Worm (Caenorhabditis elegans) whole organism, L4 larva: ENCODE measurements around the gene rip-1.
A peak's percentile ranks its signal among the peaks of the same experiment; 100 is the strongest.

Source experiments
- D1046.2 ChIP-seq: fragments of 200-800 bp; sonication (Bioruptor generic); IDR thresholded peaks from 2 replicates; pipeline ENCODE4 v1.3.6; 2022; ENCODE audit warnings: missing genetic modification characterization, missing compliant biosample characterization
- F10B5.3 ChIP-seq: sonication (generic microtip); optimal IDR thresholded peaks from 2 replicates; lab custom pipeline; 2016; ENCODE audit warnings: mild to moderate bottlenecking, missing genetic modification characterization, missing compliant biosample characterization
- F37D6.2 ChIP-seq: sonication (generic microtip); optimal IDR thresholded peaks from 2 replicates; lab custom pipeline; 2016; ENCODE audit warnings: mild to moderate bottlenecking, missing genetic modification characterization, missing compliant biosample characterization
- F49E8.2 ChIP-seq: sonication (generic microtip); optimal IDR thresholded peaks from 2 replicates; lab custom pipeline; 2016; ENCODE audit warnings: missing compliant biosample characterization, mild to moderate bottlenecking, missing genetic modification characterization, borderline replicate concordance
- T20F7.1 ChIP-seq: fragments of 200-800 bp; sonication (Bioruptor generic); optimal IDR thresholded peaks from 2 replicates; lab custom pipeline; 2018; ENCODE audit warnings: mild to moderate bottlenecking, missing genetic modification characterization, missing compliant biosample characterization
- T26A8.4 ChIP-seq: fragments of 200-800 bp; sonication (Bioruptor generic); IDR thresholded peaks from 2 replicates; pipeline ENCODE4 v1.3.6; 2022; ENCODE audit warnings: missing genetic modification characterization, missing compliant biosample characterization
- Y48G9A.11 ChIP-seq: fragments of 200-800 bp; sonication (Bioruptor generic); IDR thresholded peaks from 2 replicates; pipeline ENCODE4 v1.3.6; 2022; ENCODE audit warnings: missing genetic modification reagents, missing genetic modification characterization, missing compliant biosample characterization
- Y5F2A.4 ChIP-seq: fragments of 200-800 bp; sonication (Bioruptor generic); optimal IDR thresholded peaks from 2 replicates; lab custom pipeline; 2018; ENCODE audit warnings: mild to moderate bottlenecking, missing genetic modification characterization, missing compliant biosample characterization
- ZK337.2 ChIP-seq: fragments of 200-800 bp; sonication (Bioruptor generic); IDR thresholded peaks from 2 replicates; pipeline ENCODE4 v1.3.6; 2022; ENCODE audit warnings: missing genetic modification reagents, missing genetic modification characterization, missing compliant biosample characterization
- ama-1 ChIP-seq: fragments of 150-350 bp; optimal IDR thresholded peaks from 2 replicates; lab custom pipeline; 2014; ENCODE audit warnings: inconsistent platforms, mixed read lengths
- arid-1 ChIP-seq: fragments of 200-800 bp; sonication (Bioruptor generic); conservative IDR thresholded peaks from 2 replicates; pipeline ENCODE4 v1.3.6; 2022; ENCODE audit warnings: missing genetic modification reagents, missing genetic modification characterization, missing compliant biosample characterization
- attf-4 ChIP-seq: sonication (generic microtip); optimal IDR thresholded peaks from 3 replicates; lab custom pipeline; 2017; ENCODE audit warnings: missing biosample characterization, missing genetic modification characterization
- ceh-28 ChIP-seq: fragments of 150-350 bp; optimal IDR thresholded peaks from 2 replicates; lab custom pipeline; 2014; ENCODE audit warnings: missing biosample characterization, missing genetic modification reagents, missing genetic modification characterization
- ceh-82 ChIP-seq: sonication (generic microtip); optimal IDR thresholded peaks from 2 replicates; lab custom pipeline; 2017; ENCODE audit warnings: missing biosample characterization, missing genetic modification characterization
- ces-1 ChIP-seq: fragments of 150-350 bp; sonication (generic microtip); optimal IDR thresholded peaks from 4 replicates; lab custom pipeline; 2014; ENCODE audit warnings: missing biosample characterization, missing genetic modification reagents, missing genetic modification characterization
- ctbp-1 ChIP-seq: fragments of 200-800 bp; sonication (Bioruptor generic); IDR thresholded peaks from 2 replicates; pipeline ENCODE4 v1.3.6; 2022; ENCODE audit warnings: missing genetic modification reagents, missing genetic modification characterization, missing compliant biosample characterization
- daf-12 ChIP-seq: fragments of 150-350 bp; optimal IDR thresholded peaks from 2 replicates; lab custom pipeline; 2014; ENCODE audit warnings: missing biosample characterization, missing genetic modification reagents, missing genetic modification characterization
- dmd-6 ChIP-seq: fragments of 200-800 bp; sonication (Bioruptor generic); IDR thresholded peaks from 2 replicates; pipeline ENCODE4 v1.3.6; 2022; ENCODE audit warnings: missing genetic modification reagents, missing genetic modification characterization, missing compliant biosample characterization
- dpl-1 ChIP-seq: fragments of 150-350 bp; optimal IDR thresholded peaks from 2 replicates; lab custom pipeline; 2014; ENCODE audit warnings: missing biosample characterization, missing genetic modification reagents, missing genetic modification characterization
- duxl-1 ChIP-seq: sonication (generic microtip); optimal IDR thresholded peaks from 2 replicates; lab custom pipeline; 2016; ENCODE audit warnings: mild to moderate bottlenecking, missing genetic modification characterization, moderate library complexity, missing compliant biosample characterization; ENCODE audit not compliant: poor library complexity
- dve-1 ChIP-seq: sonication (generic microtip); optimal IDR thresholded peaks from 2 replicates; lab custom pipeline; 2017; ENCODE audit warnings: antibody characterized with exemption, mild to moderate bottlenecking, missing genetic modification characterization, missing compliant biosample characterization; ENCODE audit not compliant: insufficient read depth
- egl-43 ChIP-seq: fragments of 200-800 bp; sonication (Bioruptor generic); IDR thresholded peaks from 2 replicates; pipeline ENCODE4 v1.3.6; 2022; ENCODE audit warnings: missing genetic modification reagents, missing genetic modification characterization, missing compliant biosample characterization
- hif-1 ChIP-seq, 2 experiments: sonication (generic microtip); optimal IDR thresholded peaks; 2 replicates each; lab custom pipeline; 2016 to 2017; ENCODE audit warnings: missing compliant biosample characterization in 2 of 2, missing genetic modification characterization in 2 of 2, missing genetic modification reagents in 2 of 2, missing genotype in 2 of 2, mild to moderate bottlenecking in 1 of 2
- lim-7 ChIP-seq: fragments of 200-800 bp; sonication (Bioruptor generic); IDR thresholded peaks from 2 replicates; pipeline ENCODE4 v1.3.6; 2022; ENCODE audit warnings: missing genetic modification characterization, missing compliant biosample characterization
- lin-13 ChIP-seq: fragments of 150-350 bp; optimal IDR thresholded peaks from 2 replicates; lab custom pipeline; 2014; ENCODE audit warnings: missing biosample characterization, missing genetic modification reagents, missing genetic modification characterization
- lin-39 ChIP-seq: fragments of 150-350 bp; optimal IDR thresholded peaks from 2 replicates; lab custom pipeline; 2014; ENCODE audit warnings: missing biosample characterization, missing genetic modification reagents, missing genetic modification characterization
- lir-3 ChIP-seq: sonication (generic microtip); optimal IDR thresholded peaks from 2 replicates; lab custom pipeline; 2016; ENCODE audit warnings: mild to moderate bottlenecking, missing genetic modification characterization, missing compliant biosample characterization
- madf-9 ChIP-seq: fragments of 200-800 bp; sonication (Bioruptor generic); conservative IDR thresholded peaks from 2 replicates; pipeline ENCODE4 v1.3.6; 2022; ENCODE audit warnings: missing genetic modification reagents, missing genetic modification characterization, missing compliant biosample characterization
- mdl-1 ChIP-seq, 2 experiments: fragments of 150-350 bp in 1 of 2; sonication (generic microtip) in 1 of 2; optimal IDR thresholded peaks; 2 replicates each; lab custom pipeline; 2014 to 2017; ENCODE audit warnings: missing biosample characterization in 2 of 2, missing genetic modification characterization in 2 of 2
- mdt-29 ChIP-seq: fragments of 200-800 bp; sonication (Bioruptor generic); IDR thresholded peaks from 2 replicates; pipeline ENCODE4 v1.3.6; 2022; ENCODE audit warnings: missing genetic modification reagents, missing genetic modification characterization, missing compliant biosample characterization
- mes-2 ChIP-seq: sonication (generic microtip); optimal IDR thresholded peaks from 2 replicates; lab custom pipeline; 2016; ENCODE audit warnings: missing genotype, mild to moderate bottlenecking, missing genetic modification characterization, missing compliant biosample characterization; ENCODE audit not compliant: poor library complexity, severe bottlenecking
- mxl-2 ChIP-seq: fragments of 200-800 bp; sonication (Bioruptor generic); conservative IDR thresholded peaks from 2 replicates; pipeline ENCODE4 v1.3.6; 2022; ENCODE audit warnings: missing genetic modification reagents, missing genetic modification characterization, missing compliant biosample characterization
- nhr-111 ChIP-seq: fragments of 200-800 bp; sonication (Bioruptor generic); optimal IDR thresholded peaks from 2 replicates; lab custom pipeline; 2018; ENCODE audit warnings: mild to moderate bottlenecking, missing genetic modification characterization, missing compliant biosample characterization
- nhr-237 ChIP-seq: sonication (generic microtip); optimal IDR thresholded peaks from 2 replicates; lab custom pipeline; 2017; ENCODE audit warnings: missing biosample characterization, missing genetic modification characterization
- nhr-25 ChIP-seq: sonication (generic microtip); optimal IDR thresholded peaks from 2 replicates; lab custom pipeline; 2017; ENCODE audit warnings: missing genetic modification characterization, mild to moderate bottlenecking, missing compliant biosample characterization, antibody characterized with exemption, moderate library complexity, borderline replicate concordance; ENCODE audit not compliant: insufficient read depth
- nhr-41 ChIP-seq: fragments of 200-800 bp; sonication (Bioruptor generic); IDR thresholded peaks from 2 replicates; pipeline ENCODE4 v1.3.6; 2022; ENCODE audit warnings: missing genetic modification reagents, missing genetic modification characterization, missing compliant biosample characterization
- nhr-42 ChIP-seq: fragments of 200-800 bp; sonication (Bioruptor generic); IDR thresholded peaks from 2 replicates; pipeline ENCODE4 v1.3.6; 2022; ENCODE audit warnings: missing genetic modification characterization, missing compliant biosample characterization
- nhr-6 ChIP-seq: fragments of 150-350 bp; optimal IDR thresholded peaks from 2 replicates; lab custom pipeline; 2014; ENCODE audit warnings: missing biosample characterization, missing genetic modification characterization
- nhr-76 ChIP-seq: fragments of 150-350 bp; optimal IDR thresholded peaks from 2 replicates; lab custom pipeline; 2014; ENCODE audit warnings: missing biosample characterization, missing genetic modification characterization
- saeg-2 ChIP-seq: fragments of 200-800 bp; sonication (Bioruptor generic); IDR thresholded peaks from 2 replicates; pipeline ENCODE4 v1.3.6; 2022; ENCODE audit warnings: missing genetic modification reagents, missing genetic modification characterization, missing compliant biosample characterization
- skn-1 ChIP-seq: fragments of 150-350 bp; optimal IDR thresholded peaks from 2 replicates; lab custom pipeline; 2014; ENCODE audit warnings: missing biosample characterization, missing genetic modification characterization
- snpc-4 ChIP-seq: fragments of 150-350 bp; optimal IDR thresholded peaks from 2 replicates; lab custom pipeline; 2014; ENCODE audit warnings: missing biosample characterization, missing genetic modification characterization
- tag-97 ChIP-seq: fragments of 200-800 bp; sonication (Bioruptor generic); IDR thresholded peaks from 2 replicates; pipeline ENCODE4 v1.3.6; 2022; ENCODE audit warnings: missing genetic modification characterization, missing compliant biosample characterization
- tra-1 ChIP-seq: fragments of 200-800 bp; sonication (Bioruptor generic); IDR thresholded peaks from 2 replicates; pipeline ENCODE4 v1.3.6; 2022; ENCODE audit warnings: missing genetic modification reagents, missing genetic modification characterization, missing compliant biosample characterization
- unc-39 ChIP-seq: sonication (generic microtip); optimal IDR thresholded peaks from 2 replicates; lab custom pipeline; 2017; ENCODE audit warnings: missing biosample characterization, missing genetic modification characterization
- unc-62 ChIP-seq, 3 experiments: fragments of 150-350 bp in 1 of 3; sonication (generic microtip); optimal IDR thresholded peaks in 2 of 3; peaks in 1 of 3; 1 replicate in 1 of 3; 2 replicates in 2 of 3; lab custom pipeline; 2014 to 2017; ENCODE audit warnings: missing biosample characterization in 3 of 3, missing genetic modification characterization in 3 of 3, missing genetic modification reagents in 3 of 3, missing genotype in 1 of 3
- zag-1 ChIP-seq: fragments of 150-350 bp; optimal IDR thresholded peaks from 2 replicates; lab custom pipeline; 2014; ENCODE audit warnings: missing biosample characterization, missing genetic modification characterization
- zip-2 ChIP-seq: fragments of 150-350 bp; optimal IDR thresholded peaks from 2 replicates; lab custom pipeline; 2014; ENCODE audit warnings: missing biosample characterization, missing genetic modification characterization
- ztf-11 ChIP-seq: fragments of 150-350 bp; optimal IDR thresholded peaks from 2 replicates; lab custom pipeline; 2014; ENCODE audit warnings: missing biosample characterization, missing genetic modification characterization
- ztf-7 ChIP-seq: fragments of 150-350 bp; optimal IDR thresholded peaks from 2 replicates; lab custom pipeline; 2014; ENCODE audit warnings: missing biosample characterization, missing genetic modification characterization

The rip-1 gene

DNA sequence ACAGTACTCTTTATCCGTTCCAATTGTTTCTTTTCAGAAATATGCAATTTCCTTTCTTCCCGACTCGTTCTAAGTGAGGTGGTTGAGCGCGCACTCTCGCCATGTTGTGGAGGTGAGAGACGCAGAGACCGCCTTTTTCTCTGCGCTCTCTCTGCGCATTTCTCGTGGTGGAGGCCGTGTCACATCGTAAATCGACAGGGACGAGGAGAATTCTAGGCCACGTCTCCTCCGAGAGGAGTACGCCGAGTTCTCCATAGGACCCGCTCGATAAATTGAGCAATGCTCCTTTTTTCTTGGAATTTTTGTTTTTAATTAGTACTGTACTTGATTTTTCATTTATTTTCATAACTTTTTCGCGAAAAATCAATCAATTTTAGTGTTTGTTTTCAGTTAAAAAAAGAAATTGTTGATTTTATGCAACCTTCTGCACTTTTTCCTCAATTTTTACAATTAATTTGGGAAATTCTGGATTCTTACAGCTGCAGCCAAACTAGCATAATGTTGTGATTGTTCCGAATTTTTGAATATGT, 12.3 kb upstream of the rip-1 start, which contains the start of gene cnk-1:
TSS of gene cnk-1 (plus strand) at position 480 of the 530 bp plus-strand sequence.
- TF ChIP-seq unc-62 (GFP tag; optimal IDR thresholded peaks at IDR 0.05 in 1 of 2; lab: Kevin White, UChicago) (no peak), unc-62 (tag; optimal IDR thresholded peaks at IDR 0.05; lab: Kevin White, UChicago) (no peak), zag-1 (tag; lab: Kevin White, UChicago) (no peak), mdl-1 (tag; optimal IDR thresholded peaks at IDR 0.05; lab: Kevin White, UChicago) (no peak), duxl-1 (tag; lab: Kevin White, UChicago) (peak; percentile 64), nhr-42 (peak; percentile 97), ceh-28 (tag; lab: Kevin White, UChicago) (no peak), ctbp-1 (GFP tag; lab: Robert Waterston, UW) (peak; percentile 97), T20F7.1 (GFP tag; lab: Kevin White, UChicago) (no peak), hif-1 (tag; optimal IDR thresholded peaks at IDR 0.05; lab: Kevin White, UChicago) (peak in 1 of 2 experiments; percentile 90), arid-1 (GFP tag; lab: Robert Waterston, UW) (peak; percentile 96), T26A8.4 (GFP tag; lab: Robert Waterston, UW) (peak; percentile 97), F10B5.3 (tag; lab: Kevin White, UChicago) (no peak), ceh-82 (no peak), lim-7 (GFP tag; lab: Robert Waterston, UW) (no peak; the same call in 1 of the 2 replicates), dpl-1 (GFP tag; lab: Kevin White, UChicago) (peak; percentile 52), ztf-7 (no peak), attf-4 (tag; lab: Kevin White, UChicago) (no peak), mes-2 (tag; lab: Kevin White, UChicago) (peak; percentile 99), nhr-237 (no peak), dmd-6 (GFP tag; lab: Robert Waterston, UW) (peak; percentile 98), Y48G9A.11 (GFP tag; lab: Robert Waterston, UW) (peak; percentile 96), nhr-6 (tag; lab: Kevin White, UChicago) (peak; percentile 43), D1046.2 (GFP tag; lab: Robert Waterston, UW) (peak; percentile 97), tra-1 (GFP tag; lab: Robert Waterston, UW) (peak; percentile 99), snpc-4 (tag; lab: Kevin White, UChicago) (no peak), ztf-11 (tag; lab: Kevin White, UChicago) (no peak), F37D6.2 (tag; lab: Kevin White, UChicago) (peak; percentile 74), lir-3 (no peak), nhr-41 (peak; percentile 74; the same call in 1 of the 2 replicates), lin-13 (peak; percentile 51), egl-43 (GFP tag; lab: Robert Waterston, UW) (peak; percentile 97), unc-39 (tag; lab: Kevin White, UChicago) (no peak), saeg-2 (peak; percentile 72; the same call in 1 of the 2 replicates), tag-97 (GFP tag; lab: Robert Waterston, UW) (peak; percentile 98), daf-12 (no peak), nhr-25 (tag; lab: Kevin White, UChicago) (peak; percentile 48), Y5F2A.4 (GFP tag; lab: Kevin White, UChicago) (no peak), ces-1 (GFP tag; lab: Kevin White, UChicago) (no peak), lin-39 (no peak), mdt-29 (GFP tag; lab: Robert Waterston, UW) (peak; percentile 94), nhr-111 (GFP tag; lab: Kevin White, UChicago) (no peak), madf-9 (GFP tag; lab: Robert Waterston, UW) (peak; percentile 99), nhr-76 (no peak), zip-2 (tag; lab: Kevin White, UChicago) (no peak), F49E8.2 (tag; lab: Kevin White, UChicago) (peak; percentile 76), mxl-2 (GFP tag; lab: Robert Waterston, UW) (peak; percentile 88), dve-1 (tag; lab: Kevin White, UChicago) (peak; percentile 62), ama-1 (lab: Kevin White, UChicago) (no peak), skn-1 (no peak), ZK337.2 (GFP tag; lab: Robert Waterston, UW) (peak; percentile 99)
